Worm (Caenorhabditis elegans) whole organism, L3 larva: Measurements from ENCODE around the gene gldi-10.

Source experiments
- R02D3.7 ChIP-seq: fragments of 150-350 bp; optimal IDR thresholded peaks from 2 replicates; lab custom pipeline; 2014; ENCODE audit warnings: missing biosample characterization, missing genetic modification characterization
- aly-2 ChIP-seq: fragments of 150-350 bp; optimal IDR thresholded peaks from 2 replicates; lab custom pipeline; 2014; ENCODE audit warnings: missing biosample characterization, missing genetic modification characterization
- ama-1 ChIP-seq: fragments of 150-350 bp; optimal IDR thresholded peaks from 2 replicates; lab custom pipeline; 2018
- ceh-16 ChIP-seq: sonication (generic microtip); optimal IDR thresholded peaks from 2 replicates; lab custom pipeline; 2017; ENCODE audit warnings: missing biosample characterization, missing genetic modification characterization
- ceh-28 ChIP-seq: fragments of 150-350 bp; optimal IDR thresholded peaks from 2 replicates; lab custom pipeline; 2014; ENCODE audit warnings: missing biosample characterization, missing genetic modification reagents, missing genetic modification characterization
- ceh-82 ChIP-seq: fragments of 150-350 bp; optimal IDR thresholded peaks from 2 replicates; lab custom pipeline; 2014; ENCODE audit warnings: missing biosample characterization, missing genetic modification characterization
- ceh-9 ChIP-seq: sonication (generic microtip); optimal IDR thresholded peaks from 2 replicates; lab custom pipeline; 2018; ENCODE audit warnings: missing biosample characterization, missing genetic modification characterization
- daf-12 ChIP-seq: fragments of 150-350 bp; optimal IDR thresholded peaks from 2 replicates; lab custom pipeline; 2014; ENCODE audit warnings: missing biosample characterization, missing genetic modification reagents, missing genetic modification characterization
- egl-27 ChIP-seq: sonication (generic microtip); optimal IDR thresholded peaks from 4 replicates; lab custom pipeline; 2017; ENCODE audit warnings: missing biosample characterization, missing genetic modification reagents, missing genetic modification characterization
- egl-5 ChIP-seq: fragments of 150-350 bp; optimal IDR thresholded peaks from 2 replicates; lab custom pipeline; 2017; ENCODE audit warnings: missing biosample characterization, missing genetic modification reagents, missing genetic modification characterization, inconsistent platforms
- elt-1 ChIP-seq: fragments of 150-350 bp; optimal IDR thresholded peaks from 2 replicates; lab custom pipeline; 2014; ENCODE audit warnings: missing biosample characterization, missing genetic modification characterization
- elt-2 ChIP-seq: sonication (generic microtip); optimal IDR thresholded peaks from 2 replicates; lab custom pipeline; 2016; ENCODE audit warnings: missing genetic modification reagents, mild to moderate bottlenecking, missing genetic modification characterization, missing compliant biosample characterization
- elt-3 ChIP-seq, 3 experiments: fragments of 150-350 bp in 1 of 3; sonication (generic microtip) in 2 of 3; optimal IDR thresholded peaks; 2 replicates in 2 of 3; 4 replicates in 1 of 3; lab custom pipeline; 2014 to 2017; ENCODE audit warnings: missing biosample characterization in 3 of 3, missing genetic modification characterization in 3 of 3
- fkh-10 ChIP-seq: sonication (generic microtip); optimal IDR thresholded peaks from 2 replicates; lab custom pipeline; 2017; ENCODE audit warnings: missing biosample characterization, missing genetic modification reagents, missing genetic modification characterization
- fkh-2 ChIP-seq: fragments of 150-350 bp; optimal IDR thresholded peaks from 2 replicates; lab custom pipeline; 2014; ENCODE audit warnings: missing biosample characterization, missing genetic modification reagents, missing genetic modification characterization
- hmg-11 ChIP-seq: sonication (generic microtip); optimal IDR thresholded peaks from 2 replicates; lab custom pipeline; 2016; ENCODE audit warnings: missing genetic modification characterization, missing compliant biosample characterization
- jun-1 ChIP-seq: fragments of 150-350 bp; optimal IDR thresholded peaks from 2 replicates; lab custom pipeline; 2014; ENCODE audit warnings: missing biosample characterization, missing genetic modification reagents, missing genetic modification characterization
- lin-39 ChIP-seq: fragments of 150-350 bp; optimal IDR thresholded peaks from 2 replicates; lab custom pipeline; 2018; ENCODE audit warnings: missing biosample characterization, missing genetic modification reagents, missing genetic modification characterization
- lsy-12 ChIP-seq: sonication (generic microtip); optimal IDR thresholded peaks from 2 replicates; lab custom pipeline; 2016; ENCODE audit warnings: mild to moderate bottlenecking, missing genetic modification characterization, missing compliant biosample characterization
- mdl-1 ChIP-seq: fragments of 150-350 bp; optimal IDR thresholded peaks from 2 replicates; lab custom pipeline; 2014; ENCODE audit warnings: missing biosample characterization, missing genetic modification characterization
- mml-1 ChIP-seq: fragments of 150-350 bp; sonication (generic microtip); optimal IDR thresholded peaks from 3 replicates; lab custom pipeline; 2014; ENCODE audit warnings: missing biosample characterization, missing genetic modification characterization
- nfya-1 ChIP-seq: sonication (generic microtip); optimal IDR thresholded peaks from 2 replicates; lab custom pipeline; 2017; ENCODE audit warnings: missing genetic modification characterization, mild to moderate bottlenecking, missing compliant biosample characterization, antibody characterized with exemption, moderate library complexity; ENCODE audit not compliant: insufficient read depth
- nhr-12 ChIP-seq: fragments of 150-350 bp; optimal IDR thresholded peaks from 2 replicates; lab custom pipeline; 2014; ENCODE audit warnings: missing biosample characterization, missing genetic modification characterization
- nhr-23 ChIP-seq: fragments of 150-350 bp; optimal IDR thresholded peaks from 2 replicates; lab custom pipeline; 2014; ENCODE audit warnings: missing biosample characterization, missing genetic modification reagents, missing genetic modification characterization
- nhr-25 ChIP-seq: sonication (generic microtip); optimal IDR thresholded peaks from 2 replicates; lab custom pipeline; 2017; ENCODE audit warnings: missing biosample characterization, missing genetic modification characterization
- nhr-28 ChIP-seq: fragments of 150-350 bp; optimal IDR thresholded peaks from 2 replicates; lab custom pipeline; 2014; ENCODE audit warnings: missing biosample characterization, missing genetic modification characterization
- nhr-43 ChIP-seq: sonication (generic microtip); optimal IDR thresholded peaks from 2 replicates; lab custom pipeline; 2016; ENCODE audit warnings: mild to moderate bottlenecking, missing genetic modification characterization, missing compliant biosample characterization; ENCODE audit not compliant: poor library complexity, severe bottlenecking
- nhr-67 ChIP-seq: fragments of 150-350 bp; optimal IDR thresholded peaks from 2 replicates; lab custom pipeline; 2014; ENCODE audit warnings: missing biosample characterization, missing genetic modification characterization
- nhr-77 ChIP-seq: fragments of 150-350 bp; optimal IDR thresholded peaks from 2 replicates; lab custom pipeline; 2014; ENCODE audit warnings: missing biosample characterization, missing genetic modification characterization
- pha-4 ChIP-seq: fragments of 150-350 bp; optimal IDR thresholded peaks from 2 replicates; lab custom pipeline; 2014; ENCODE audit warnings: missing biosample characterization, missing genetic modification reagents, missing genetic modification characterization
- pqm-1 ChIP-seq: fragments of 150-350 bp; optimal IDR thresholded peaks from 2 replicates; lab custom pipeline; 2017; ENCODE audit warnings: missing biosample characterization, missing genetic modification characterization, inconsistent platforms
- sea-2 ChIP-seq: fragments of 150-350 bp; sonication (generic microtip); optimal IDR thresholded peaks from 4 replicates; lab custom pipeline; 2014; ENCODE audit warnings: missing biosample characterization, missing genetic modification reagents, missing genetic modification characterization
- skn-1 ChIP-seq: fragments of 150-350 bp; optimal IDR thresholded peaks from 2 replicates; lab custom pipeline; 2014; ENCODE audit warnings: missing biosample characterization, missing genetic modification characterization
- tbx-2 ChIP-seq: sonication (generic microtip); optimal IDR thresholded peaks from 2 replicates; lab custom pipeline; 2016; ENCODE audit warnings: mild to moderate bottlenecking, missing genetic modification characterization, missing compliant biosample characterization
- unc-39 ChIP-seq: sonication (generic microtip); optimal IDR thresholded peaks from 4 replicates; lab custom pipeline; 2017; ENCODE audit warnings: missing biosample characterization, missing genetic modification characterization
- unc-62 ChIP-seq: fragments of 150-350 bp; sonication (generic microtip); optimal IDR thresholded peaks from 4 replicates; lab custom pipeline; 2014; ENCODE audit warnings: missing biosample characterization, missing genetic modification reagents, missing genetic modification characterization
- zag-1 ChIP-seq: fragments of 150-350 bp; optimal IDR thresholded peaks from 2 replicates; lab custom pipeline; 2014; ENCODE audit warnings: missing biosample characterization, missing genetic modification characterization

The gldi-10 gene

ce11 chrIV:9092011-9092410 is 7.0 kb upstream of the gldi-10 start:
- TF ChIP-seq R02D3.7 (tag; lab: Kevin White, UChicago) (no peak), tbx-2 (tag; lab: Kevin White, UChicago) (no peak), fkh-10 (GFP tag; lab: Kevin White, UChicago) (peak; percentile 82), mdl-1 (tag; lab: Kevin White, UChicago) (no peak), skn-1 (tag; lab: Kevin White, UChicago) (no peak), nhr-43 (no peak), ceh-28 (tag; lab: Kevin White, UChicago) (no peak), nhr-12 (tag; lab: Kevin White, UChicago) (no peak), elt-1 (tag; lab: Kevin White, UChicago) (no peak), lin-39 (tag; lab: Kevin White, UChicago) (no peak), nfya-1 (tag; lab: Kevin White, UChicago) (peak; percentile 8)

- no peak for TF ChIP-seq lin-39 (tag; lab: Kevin White, UChicago)
- no peak for TF ChIP-seq mdl-1 (tag; lab: Kevin White, UChicago)
- no peak for TF ChIP-seq elt-3 (tag; optimal IDR thresholded peaks at IDR 0.05; lab: Kevin White, UChicago)
Measured at ce11 chrIV:9093932-9094331, 5.1 kb upstream of the gldi-10 start, which contains the start of gene lpl-1. Gene lpl-1, minus strand, starts transcription at chrIV:9094032.

ce11 chrIV:9094356-9094755 is 4.7 kb upstream of the gldi-10 start, which contains the start of gene mrpl-42:
Gene mrpl-42, minus strand, starts transcription at chrIV:9094456.
- TF ChIP-seq ceh-16 (tag; lab: Kevin White, UChicago) (no peak), aly-2 (tag; lab: Kevin White, UChicago) (no peak), unc-39 (tag; lab: Kevin White, UChicago) (no peak), fkh-2 (tag; lab: Kevin White, UChicago) (no peak), egl-27 (tag; lab: Kevin White, UChicago) (no peak), tbx-2 (tag; lab: Kevin White, UChicago) (no peak), lin-39 (tag; lab: Kevin White, UChicago) (no peak), ceh-82 (tag; lab: Kevin White, UChicago) (no peak), mdl-1 (tag; lab: Kevin White, UChicago) (no peak), zag-1 (tag; lab: Kevin White, UChicago) (no peak), elt-1 (tag; lab: Kevin White, UChicago) (no peak), daf-12 (tag; lab: Kevin White, UChicago) (no peak), pqm-1 (tag; lab: Kevin White, UChicago) (no peak), jun-1 (tag; lab: Kevin White, UChicago) (no peak), nhr-28 (no peak), egl-5 (tag; lab: Kevin White, UChicago) (no peak), nhr-67 (tag; lab: Kevin White, UChicago) (no peak), elt-3 (tag; optimal IDR thresholded peaks at IDR 0.05; lab: Kevin White, UChicago) (no peak)

- TF ChIP-seq R02D3.7 (tag; lab: Kevin White, UChicago) = no peak
- TF ChIP-seq ceh-16 (tag; lab: Kevin White, UChicago) = no peak
- TF ChIP-seq nfya-1 (tag; lab: Kevin White, UChicago) = no peak
- TF ChIP-seq nhr-28 = no peak
- no peak for TF ChIP-seq unc-39 (tag; lab: Kevin White, UChicago)
- TF ChIP-seq nhr-67 (tag; lab: Kevin White, UChicago) = no peak
- TF ChIP-seq ceh-28 (tag; lab: Kevin White, UChicago) = no peak
- no peak for TF ChIP-seq ceh-9 (tag; lab: Kevin White, UChicago)
- no peak for TF ChIP-seq aly-2 (tag; lab: Kevin White, UChicago)
- TF ChIP-seq zag-1 (tag; lab: Kevin White, UChicago) = no peak
- TF ChIP-seq unc-62 (GFP tag; lab: Kevin White, UChicago) = no peak
Measured at ce11 chrIV:9095553-9095952, 3.5 kb upstream of the gldi-10 start, which contains the start of gene icln-1. Gene icln-1, minus strand, starts transcription at chrIV:9095653.

ce11 chrIV:9096160-9096879 is 2.7 kb upstream of the gldi-10 start, which contains the start of the genes znf-706 and cpna-3:
Gene znf-706, minus strand, starts transcription at chrIV:9096231.
Gene cpna-3, plus strand, starts transcription at chrIV:9096842.
- TF ChIP-seq nhr-23 (tag; lab: Kevin White, UChicago) (peak; percentile 0), nhr-67 (tag; lab: Kevin White, UChicago) (no peak), zag-1 (tag; lab: Kevin White, UChicago) (no peak), ceh-82 (tag; lab: Kevin White, UChicago) (no peak), lsy-12 (tag; lab: Kevin White, UChicago) (no peak), fkh-2 (tag; lab: Kevin White, UChicago) (no peak), daf-12 (tag; lab: Kevin White, UChicago) (no peak), ceh-16 (tag; lab: Kevin White, UChicago) (no peak), nfya-1 (tag; lab: Kevin White, UChicago) (no peak), tbx-2 (tag; lab: Kevin White, UChicago) (no peak), jun-1 (tag; lab: Kevin White, UChicago) (no peak), ama-1 (lab: Kevin White, UChicago) (no peak), nhr-77 (tag; lab: Kevin White, UChicago) (no peak), mml-1 (no peak), sea-2 (GFP tag; lab: Kevin White, UChicago) (no peak), pha-4 (no peak), nhr-25 (tag; lab: Kevin White, UChicago) (no peak), hmg-11 (tag; lab: Kevin White, UChicago) (peak; percentile 15), elt-2 (peak; percentile 5), unc-62 (GFP tag; lab: Kevin White, UChicago) (no peak), aly-2 (tag; lab: Kevin White, UChicago) (no peak)
